Worm (Caenorhabditis elegans): ENCODE data around the gene Y41D4B.11.

Gene Y41D4B.11

ce11 chrIV:1657069-1657468 lies 51.6 kb downstream of the Y41D4B.11 start (continued):
- TF ChIP-seq lin-14 (GFP tag; optimal IDR thresholded peaks at IDR 0.05) (peak; percentile 34), F16B12.6 (tag; optimal IDR thresholded peaks at IDR 0.05) (no peak), snpc-4 (tag; optimal IDR thresholded peaks at IDR 0.05) (no peak), mdl-1 (tag; optimal IDR thresholded peaks at IDR 0.05) (peak in 1 of 2 experiments; percentile 21), blmp-1 (tag; optimal IDR thresholded peaks at IDR 0.05) (peak; percentile 28), ets-5 (GFP tag; IDR thresholded peaks at IDR 0.05) (no peak), pax-3 (tag; optimal IDR thresholded peaks at IDR 0.05) (no peak), jun-1 (tag; optimal IDR thresholded peaks at IDR 0.05) (no peak), C04F5.9 (tag; optimal IDR thresholded peaks at IDR 0.05) (no peak), nhr-85 (tag) (no peak), fkh-8 (tag; optimal IDR thresholded peaks at IDR 0.05) (no peak), nhr-77 (tag; optimal IDR thresholded peaks at IDR 0.05) (no peak), efl-1 (optimal IDR thresholded peaks at IDR 0.05) (no peak), efl-1 (GFP tag; optimal IDR thresholded peaks at IDR 0.05 in 1 of 2) (peak in 1 of 2 experiments; percentile 3), fkh-4 (tag; optimal IDR thresholded peaks at IDR 0.05; ENCODE audit: borderline replicate concordance) (no peak), hlh-4 (tag; optimal IDR thresholded peaks at IDR 0.05) (no peak), zip-4 (GFP tag; optimal IDR thresholded peaks at IDR 0.05) (no peak), nhr-90 (tag; optimal IDR thresholded peaks at IDR 0.05; ENCODE audit: poor library complexity) (no peak), mep-1 (tag; optimal IDR thresholded peaks at IDR 0.05) (no peak), dpl-1 (GFP tag; optimal IDR thresholded peaks at IDR 0.05) (no peak), lsy-2 (tag; optimal IDR thresholded peaks at IDR 0.05) (peak in 1 of 2 experiments; percentile 14), pag-3 (tag; optimal IDR thresholded peaks at IDR 0.05; ENCODE audit: borderline replicate concordance, insufficient read depth) (no peak), pqm-1 (tag; optimal IDR thresholded peaks at IDR 0.05) (no peak)

All from whole organism, L1 larva.